Worm (Caenorhabditis elegans) whole organism, L2 larva: Measurements from ENCODE around the gene ZK418.7.

Experiments used
- ZK546.5 ChIP-seq: sonication (generic microtip); optimal IDR thresholded peaks from 2 replicates; lab custom pipeline; 2017; ENCODE audit warnings: missing biosample characterization, missing genetic modification characterization
- alr-1 ChIP-seq: fragments of 150-350 bp; optimal IDR thresholded peaks from 2 replicates; lab custom pipeline; 2014; ENCODE audit warnings: missing biosample characterization, missing genetic modification characterization
- aly-2 ChIP-seq: fragments of 150-350 bp; optimal IDR thresholded peaks from 2 replicates; lab custom pipeline; 2014; ENCODE audit warnings: missing biosample characterization, missing genetic modification characterization
- ama-1 ChIP-seq: fragments of 150-350 bp; optimal IDR thresholded peaks from 2 replicates; lab custom pipeline; 2018; ENCODE audit warnings: inconsistent platforms
- blmp-1 ChIP-seq: sonication (generic microtip); optimal IDR thresholded peaks from 2 replicates; lab custom pipeline; 2017; ENCODE audit warnings: missing genetic modification characterization, mild to moderate bottlenecking, missing compliant biosample characterization, antibody characterized with exemption, moderate library complexity; ENCODE audit not compliant: insufficient read depth
- ceh-82 ChIP-seq: fragments of 150-350 bp; optimal IDR thresholded peaks from 2 replicates; lab custom pipeline; 2014; ENCODE audit warnings: missing biosample characterization, missing genetic modification characterization
- crh-2 ChIP-seq: sonication (generic microtip); optimal IDR thresholded peaks from 2 replicates; lab custom pipeline; 2017; ENCODE audit warnings: missing biosample characterization, missing genetic modification characterization
- dmd-4 ChIP-seq: sonication (generic microtip); optimal IDR thresholded peaks from 2 replicates; lab custom pipeline; 2017; ENCODE audit warnings: missing biosample characterization, missing genetic modification characterization
- egl-27 ChIP-seq: sonication (generic microtip); optimal IDR thresholded peaks from 3 replicates; lab custom pipeline; 2017; ENCODE audit warnings: missing biosample characterization, missing genetic modification reagents, missing genetic modification characterization
- elt-1 ChIP-seq: fragments of 150-350 bp; optimal IDR thresholded peaks from 2 replicates; lab custom pipeline; 2014; ENCODE audit warnings: missing biosample characterization, missing genetic modification characterization
- elt-3 ChIP-seq: sonication (generic microtip); optimal IDR thresholded peaks from 2 replicates; lab custom pipeline; 2017; ENCODE audit warnings: missing biosample characterization, missing genetic modification characterization
- fos-1 ChIP-seq: fragments of 150-350 bp; optimal IDR thresholded peaks from 2 replicates; lab custom pipeline; 2014; ENCODE audit warnings: missing biosample characterization, missing genetic modification characterization
- lin-11 ChIP-seq: fragments of 150-350 bp; sonication (generic microtip); optimal IDR thresholded peaks from 2 replicates; lab custom pipeline; 2014; ENCODE audit warnings: missing biosample characterization, missing genetic modification characterization, inconsistent platforms, mixed read lengths
- lin-39 ChIP-seq: fragments of 150-350 bp; optimal IDR thresholded peaks from 2 replicates; lab custom pipeline; 2014; ENCODE audit warnings: missing biosample characterization, missing genetic modification reagents, missing genetic modification characterization
- lsy-2 ChIP-seq, 2 experiments: fragments of 150-350 bp in 1 of 2; sonication (generic microtip) in 1 of 2; optimal IDR thresholded peaks; 2 replicates each; lab custom pipeline; 2014 to 2017; ENCODE audit warnings: missing biosample characterization in 2 of 2, missing genetic modification characterization in 2 of 2
- mab-5 ChIP-seq: fragments of 150-350 bp; optimal IDR thresholded peaks from 2 replicates; lab custom pipeline; 2014; ENCODE audit warnings: missing biosample characterization, missing genetic modification characterization
- mbf-1 ChIP-seq: sonication (generic microtip); optimal IDR thresholded peaks from 2 replicates; lab custom pipeline; 2017; ENCODE audit warnings: missing biosample characterization, missing genetic modification characterization
- nhr-10 ChIP-seq: sonication (generic microtip); optimal IDR thresholded peaks from 2 replicates; lab custom pipeline; 2017; ENCODE audit warnings: missing biosample characterization, missing genetic modification characterization
- nhr-11 ChIP-seq: fragments of 150-350 bp; optimal IDR thresholded peaks from 2 replicates; lab custom pipeline; 2014; ENCODE audit warnings: missing biosample characterization, missing genetic modification characterization
- nhr-12 ChIP-seq: fragments of 150-350 bp; optimal IDR thresholded peaks from 2 replicates; lab custom pipeline; 2014; ENCODE audit warnings: missing biosample characterization, missing genetic modification characterization
- nhr-21 ChIP-seq: fragments of 150-350 bp; optimal IDR thresholded peaks from 2 replicates; lab custom pipeline; 2014; ENCODE audit warnings: missing biosample characterization, missing genetic modification characterization
- nhr-23 ChIP-seq: fragments of 150-350 bp; optimal IDR thresholded peaks from 2 replicates; lab custom pipeline; 2014; ENCODE audit warnings: missing biosample characterization, missing genetic modification reagents, missing genetic modification characterization
- nhr-237 ChIP-seq: fragments of 150-350 bp; optimal IDR thresholded peaks from 2 replicates; lab custom pipeline; 2014; ENCODE audit warnings: missing biosample characterization, missing genetic modification characterization
- nhr-25 ChIP-seq: fragments of 150-350 bp; sonication (generic microtip); optimal IDR thresholded peaks from 3 replicates; lab custom pipeline; 2014; ENCODE audit warnings: missing biosample characterization, missing genetic modification characterization
- nhr-6 ChIP-seq: fragments of 150-350 bp; optimal IDR thresholded peaks from 2 replicates; lab custom pipeline; 2014; ENCODE audit warnings: missing biosample characterization, missing genetic modification characterization
- nhr-77 ChIP-seq: fragments of 150-350 bp; optimal IDR thresholded peaks from 2 replicates; lab custom pipeline; 2014; ENCODE audit warnings: missing biosample characterization, missing genetic modification characterization
- sma-9 ChIP-seq, 2 experiments: fragments of 150-350 bp in 1 of 2; sonication (generic microtip) in 1 of 2; optimal IDR thresholded peaks; 2 replicates each; lab custom pipeline; 2014 to 2016; ENCODE audit warnings: missing genetic modification characterization in 2 of 2, mild to moderate bottlenecking in 1 of 2, missing biosample characterization in 1 of 2, missing compliant biosample characterization in 1 of 2, missing genetic modification reagents in 1 of 2, moderate library complexity in 1 of 2
- snpc-4 ChIP-seq: fragments of 150-350 bp; optimal IDR thresholded peaks from 2 replicates; lab custom pipeline; 2014; ENCODE audit warnings: missing biosample characterization, missing genetic modification characterization
- unc-39 ChIP-seq: fragments of 150-350 bp; optimal IDR thresholded peaks from 2 replicates; lab custom pipeline; 2014; ENCODE audit warnings: missing biosample characterization, missing genetic modification characterization
- unc-55 ChIP-seq: fragments of 150-350 bp; sonication (generic microtip); optimal IDR thresholded peaks from 3 replicates; lab custom pipeline; 2014; ENCODE audit warnings: missing biosample characterization, missing genetic modification reagents, missing genetic modification characterization
- unc-62 ChIP-seq: fragments of 150-350 bp; optimal IDR thresholded peaks from 2 replicates; lab custom pipeline; 2014; ENCODE audit warnings: missing biosample characterization, missing genetic modification reagents, missing genetic modification characterization
- zag-1 ChIP-seq: fragments of 150-350 bp; optimal IDR thresholded peaks from 2 replicates; lab custom pipeline; 2014; ENCODE audit warnings: missing biosample characterization, missing genetic modification characterization
- ztf-4 ChIP-seq: fragments of 150-350 bp; optimal IDR thresholded peaks from 2 replicates; lab custom pipeline; 2014; ENCODE audit warnings: missing biosample characterization, missing genetic modification characterization

The ZK418.7 gene

ce11 chrIII:7114952-7115488, 34.4 kb upstream of the ZK418.7 start, which contains the start of gene nhr-10:
TSS of gene nhr-10 (minus strand) at chrIII:7115438.
- TF ChIP-seq nhr-77 (tag; lab: Kevin White, UChicago): no peak
- TF ChIP-seq dmd-4 (tag; lab: Kevin White, UChicago): peak; percentile 61
- TF ChIP-seq crh-2 (tag; lab: Kevin White, UChicago): peak; percentile 11
- TF ChIP-seq sma-9 (GFP tag; optimal IDR thresholded peaks at IDR 0.05; lab: Kevin White, UChicago): peak; percentile 37
- no peak for TF ChIP-seq sma-9 (tag; optimal IDR thresholded peaks at IDR 0.05; lab: Kevin White, UChicago)
- peak in 1 of 2 experiments; percentile 40 for TF ChIP-seq lsy-2 (tag; optimal IDR thresholded peaks at IDR 0.05; lab: Kevin White, UChicago)
- TF ChIP-seq nhr-21 (tag; lab: Kevin White, UChicago): peak; percentile 81
- TF ChIP-seq elt-3: no peak
- peak; percentile 13 for TF ChIP-seq ztf-4 (tag; lab: Kevin White, UChicago)
- TF ChIP-seq, all 48 proteins: peak for 6

ce11 chrIII:7112285-7112684, 31.7 kb upstream of the ZK418.7 start:
- no peak for TF ChIP-seq unc-55 (GFP tag; lab: Kevin White, UChicago)
- no peak for TF ChIP-seq lin-39
- TF ChIP-seq ZK546.5 (tag; lab: Kevin White, UChicago): no peak
- no peak for TF ChIP-seq ceh-82 (tag; lab: Kevin White, UChicago)
- no peak for TF ChIP-seq alr-1 (tag; lab: Kevin White, UChicago)
- no peak for TF ChIP-seq lin-11 (tag; lab: Kevin White, UChicago)
- no peak for TF ChIP-seq nhr-11
- TF ChIP-seq sma-9 (GFP tag; optimal IDR thresholded peaks at IDR 0.05; lab: Kevin White, UChicago): no peak
- TF ChIP-seq sma-9 (tag; optimal IDR thresholded peaks at IDR 0.05; lab: Kevin White, UChicago): no peak
- TF ChIP-seq nhr-12 (tag; lab: Kevin White, UChicago): no peak
- TF ChIP-seq, all 48 proteins: peak for 0

DNA sequence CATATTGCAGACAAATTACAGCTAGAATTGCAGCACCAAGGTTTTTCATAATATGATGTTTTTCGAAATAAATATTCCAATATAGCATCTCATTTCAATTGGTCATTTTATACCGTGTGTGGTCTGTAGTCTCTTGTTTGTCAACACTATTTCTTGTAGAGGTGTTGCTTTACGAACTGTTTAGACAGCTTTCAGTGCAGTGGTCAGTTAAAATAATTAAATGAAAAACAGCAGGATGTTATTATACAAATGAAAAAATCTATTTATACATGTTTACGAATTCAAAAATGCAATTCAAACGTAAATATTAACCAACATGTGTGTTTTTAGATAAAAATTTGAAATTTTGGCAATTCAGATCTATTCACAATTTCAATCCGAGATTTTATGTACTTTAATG, 31.2 kb upstream of the ZK418.7 start, which contains the start of gene B0280.7:
TSS of gene B0280.7 (minus strand) at position 101 of the 400 bp plus-strand sequence.
- TF ChIP-seq nhr-25 (peak; percentile 9), unc-62 (GFP tag; lab: Kevin White, UChicago) (no peak)
- TF ChIP-seq, all 48 proteins: peak for 1

DNA sequence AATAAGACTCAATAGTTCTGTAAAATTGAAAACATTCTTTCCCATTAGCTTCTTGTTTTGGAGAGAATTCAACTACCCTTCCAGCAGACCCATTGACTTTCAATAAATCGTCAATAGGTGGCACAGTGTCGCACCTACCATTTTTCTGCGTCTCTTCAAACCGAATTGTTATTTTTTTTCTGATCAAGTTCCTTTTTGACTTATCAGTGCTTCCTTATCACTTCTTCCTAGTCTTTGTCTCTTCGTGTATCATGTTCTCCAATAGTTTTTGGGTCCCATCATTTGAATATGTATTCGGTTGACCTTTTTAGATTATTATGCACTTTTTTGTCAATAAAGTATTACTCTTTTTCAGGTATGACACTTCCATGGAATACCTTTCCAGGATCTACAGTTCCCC, 27.4 kb upstream of the ZK418.7 start, which contains the start of gene odd-1:
TSS of gene odd-1 (plus strand) at position 349 of the 400 bp plus-strand sequence.
- TF ChIP-seq aly-2 (tag; lab: Kevin White, UChicago): no peak
- TF ChIP-seq fos-1 (tag; lab: Kevin White, UChicago): peak; percentile 28
- TF ChIP-seq elt-3: no peak
- TF ChIP-seq nhr-77 (tag; lab: Kevin White, UChicago): no peak
- TF ChIP-seq nhr-6 (tag; lab: Kevin White, UChicago): no peak
- no peak for TF ChIP-seq ceh-82 (tag; lab: Kevin White, UChicago)
- TF ChIP-seq mab-5 (tag; lab: Kevin White, UChicago): no peak
- TF ChIP-seq zag-1 (tag; lab: Kevin White, UChicago): no peak
- no peak for TF ChIP-seq nhr-237 (tag; lab: Kevin White, UChicago)

DNA sequence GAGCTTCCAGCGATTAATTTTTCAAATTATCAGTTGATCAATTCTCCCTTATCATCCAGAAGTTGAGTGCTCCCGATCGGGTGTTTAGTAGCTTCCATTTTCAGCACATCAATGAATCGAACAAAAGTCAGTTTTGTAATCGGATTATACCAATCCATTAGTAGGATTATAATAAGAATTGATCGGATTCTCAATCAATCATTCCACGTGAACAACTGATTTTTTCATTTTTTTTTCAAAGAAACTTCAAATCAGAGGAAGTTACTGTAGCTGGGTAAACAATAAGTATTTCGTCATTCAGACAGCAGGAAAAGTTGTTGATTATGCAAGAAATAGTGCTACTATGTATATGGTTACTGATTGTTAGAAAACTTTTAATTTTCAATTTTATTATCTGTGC, 26.3 kb upstream of the ZK418.7 start:
- TF ChIP-seq fos-1 (tag; lab: Kevin White, UChicago) (peak; percentile 43), snpc-4 (tag; lab: Kevin White, UChicago) (no peak)
- TF ChIP-seq, all 48 proteins: peak for 1

DNA sequence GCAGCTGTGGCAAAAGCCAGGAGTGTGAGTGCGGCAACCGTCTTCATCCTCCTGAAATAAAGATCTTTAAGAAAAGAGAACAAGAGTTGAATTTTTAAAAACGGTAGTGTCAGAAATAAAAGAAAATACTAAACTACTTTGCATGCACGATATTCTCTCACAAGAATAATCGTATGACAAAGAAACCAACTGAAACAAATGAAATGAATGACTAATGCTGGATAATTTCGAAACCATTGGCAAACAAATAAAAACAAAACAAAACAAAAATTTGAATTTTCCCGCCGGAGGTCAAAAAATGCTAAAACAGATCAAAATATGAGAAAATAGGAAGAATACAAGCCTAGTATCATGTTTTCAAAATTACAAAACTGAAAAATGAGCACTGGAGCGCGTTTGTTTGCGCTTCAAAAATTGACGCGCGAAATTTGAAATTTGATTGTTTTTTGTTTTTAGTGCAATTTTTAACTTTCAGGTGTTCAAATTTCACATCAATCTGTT, 23.4 kb upstream of the ZK418.7 start, which contains the start of gene cpg-2:
TSS of gene cpg-2 (minus strand) at position 51 of the 501 bp plus-strand sequence.
- TF ChIP-seq lsy-2 (tag; optimal IDR thresholded peaks at IDR 0.05; lab: Kevin White, UChicago) (no peak), elt-3 (no peak), mab-5 (tag; lab: Kevin White, UChicago) (no peak), elt-1 (no peak), ama-1 (no peak), mbf-1 (no peak)

- no peak for TF ChIP-seq snpc-4 (tag; lab: Kevin White, UChicago)
- no peak for TF ChIP-seq egl-27 (tag; lab: Kevin White, UChicago)
- TF ChIP-seq fos-1 (tag; lab: Kevin White, UChicago): no peak
- no peak for TF ChIP-seq ZK546.5 (tag; lab: Kevin White, UChicago)
- no peak for TF ChIP-seq ceh-82 (tag; lab: Kevin White, UChicago)
- TF ChIP-seq nhr-23 (tag; lab: Kevin White, UChicago): no peak
- TF ChIP-seq lin-11 (tag; lab: Kevin White, UChicago): no peak
- TF ChIP-seq crh-2 (tag; lab: Kevin White, UChicago): no peak
- no peak for TF ChIP-seq nhr-77 (tag; lab: Kevin White, UChicago)
- no peak for TF ChIP-seq nhr-10 (tag; lab: Kevin White, UChicago)
- no peak for TF ChIP-seq unc-55 (GFP tag; lab: Kevin White, UChicago)
- TF ChIP-seq sma-9 (GFP tag; optimal IDR thresholded peaks at IDR 0.05; lab: Kevin White, UChicago): no peak
- TF ChIP-seq sma-9 (tag; optimal IDR thresholded peaks at IDR 0.05; lab: Kevin White, UChicago): no peak
- no peak for TF ChIP-seq lsy-2 (tag; optimal IDR thresholded peaks at IDR 0.05; lab: Kevin White, UChicago)
- TF ChIP-seq unc-39: no peak
- no peak for TF ChIP-seq blmp-1 (tag; lab: Kevin White, UChicago)
- TF ChIP-seq nhr-12 (tag; lab: Kevin White, UChicago): no peak
These were observed 21.4 kb upstream of the ZK418.7 start for ce11 chrIII:7101814-7102477.
